Fruit fly (Drosophila melanogaster): ENCODE data around the gene CG8774.

The CG8774 gene

dm6 chr3R:13298114-13298818 lies at the start of gene CG8774:
TSS of gene CG8774 (plus strand) at chr3R:13298768.
- TF ChIP-seq Hr83 (GFP tag; optimal IDR thresholded peaks at IDR 0.05; ENCODE audit: poor library complexity, severe bottlenecking) (no peak), CrebA (GFP tag; optimal IDR thresholded peaks at IDR 0.05; ENCODE audit: borderline replicate concordance) (no peak), CG9705 (GFP tag; optimal IDR thresholded peaks at IDR 0.05) (no peak), tai (GFP tag; optimal IDR thresholded peaks at IDR 0.05) (no peak), Mio (GFP tag; optimal IDR thresholded peaks at IDR 0.05) (no peak), h (GFP tag; optimal IDR thresholded peaks at IDR 0.05) (no peak), Dfd (GFP tag; optimal IDR thresholded peaks at IDR 0.05) (no peak), brk (GFP tag; optimal IDR thresholded peaks at IDR 0.05) (no peak), pan (optimal IDR thresholded peaks at IDR 0.05) (no peak), dsf (GFP tag; optimal IDR thresholded peaks at IDR 0.05; ENCODE audit: borderline replicate concordance) (no peak), psq (GFP tag; optimal IDR thresholded peaks at IDR 0.05) (no peak), jim (GFP tag; optimal IDR thresholded peaks at IDR 0.05) (no peak), GATAd (GFP tag; optimal IDR thresholded peaks at IDR 0.05) (no peak), lola (GFP tag; optimal IDR thresholded peaks at IDR 0.05) (no peak)

- no peak for TF ChIP-seq jim (GFP tag; optimal IDR thresholded peaks at IDR 0.05)
- no peak for TF ChIP-seq Myc (optimal IDR thresholded peaks at IDR 0.05)
- no peak for TF ChIP-seq CG32264 (GFP tag; optimal IDR thresholded peaks at IDR 0.05)
- TF ChIP-seq brk (GFP tag; optimal IDR thresholded peaks at IDR 0.05), result no peak
- TF ChIP-seq rgr (GFP tag; optimal IDR thresholded peaks at IDR 0.05), result no peak
- no peak for TF ChIP-seq Hnf4 (GFP tag; optimal IDR thresholded peaks at IDR 0.05)
- TF ChIP-seq CG9705 (GFP tag; optimal IDR thresholded peaks at IDR 0.05), result no peak
- TF ChIP-seq CrebA (GFP tag; optimal IDR thresholded peaks at IDR 0.05; ENCODE audit: borderline replicate concordance), result no peak
- no peak for TF ChIP-seq Hr83 (GFP tag; optimal IDR thresholded peaks at IDR 0.05; ENCODE audit: poor library complexity, severe bottlenecking)
- TF ChIP-seq woc (GFP tag; optimal IDR thresholded peaks at IDR 0.05), result no peak
- no peak for TF ChIP-seq Abd-B (GFP tag; optimal IDR thresholded peaks at IDR 0.05)
- TF ChIP-seq usp (GFP tag; optimal IDR thresholded peaks at IDR 0.05), result no peak
- TF ChIP-seq GATAd (GFP tag; optimal IDR thresholded peaks at IDR 0.05), result no peak
- no peak for TF ChIP-seq Hr78 (GFP tag; optimal IDR thresholded peaks at IDR 0.05)
- no peak for TF ChIP-seq br (GFP tag; optimal IDR thresholded peaks at IDR 0.05)
- no peak for TF ChIP-seq Dif (GFP tag; optimal IDR thresholded peaks at IDR 0.05; ENCODE audit: partially characterized antibody)
- no peak for TF ChIP-seq Rel (GFP tag; optimal IDR thresholded peaks at IDR 0.05)
- TF ChIP-seq Rel (tag; optimal IDR thresholded peaks at IDR 0.05), result no peak
- no peak for TF ChIP-seq sage (GFP tag; optimal IDR thresholded peaks at IDR 0.05)
- no peak for TF ChIP-seq pan (optimal IDR thresholded peaks at IDR 0.05)
Observed at dm6 chr3R:13257110-13257509, 41.5 kb upstream of the CG8774 start.

dm6 chr3R:13258696-13259567 lies 39.6 kb upstream of the CG8774 start, which contains the start of gene Ace:
TSS of gene Ace (minus strand) at chr3R:13259517.
- TF ChIP-seq CG32264 (GFP tag; optimal IDR thresholded peaks at IDR 0.05), result no peak
- no peak for TF ChIP-seq usp (GFP tag; optimal IDR thresholded peaks at IDR 0.05)
- peak; percentile 78 for TF ChIP-seq Dif (GFP tag; optimal IDR thresholded peaks at IDR 0.05; ENCODE audit: partially characterized antibody)
- TF ChIP-seq woc (GFP tag; optimal IDR thresholded peaks at IDR 0.05), result no peak
- TF ChIP-seq sv (GFP tag; optimal IDR thresholded peaks at IDR 0.05), result no peak
- peak; percentile 43 to 46 for TF ChIP-seq dl (GFP tag; optimal IDR thresholded peaks at IDR 0.05; ENCODE audit: insufficient read depth in 1 of 2, partially characterized antibody in 2 of 2)
- TF ChIP-seq N (GFP tag; optimal IDR thresholded peaks at IDR 0.05), result peak; percentile 36

DNA sequence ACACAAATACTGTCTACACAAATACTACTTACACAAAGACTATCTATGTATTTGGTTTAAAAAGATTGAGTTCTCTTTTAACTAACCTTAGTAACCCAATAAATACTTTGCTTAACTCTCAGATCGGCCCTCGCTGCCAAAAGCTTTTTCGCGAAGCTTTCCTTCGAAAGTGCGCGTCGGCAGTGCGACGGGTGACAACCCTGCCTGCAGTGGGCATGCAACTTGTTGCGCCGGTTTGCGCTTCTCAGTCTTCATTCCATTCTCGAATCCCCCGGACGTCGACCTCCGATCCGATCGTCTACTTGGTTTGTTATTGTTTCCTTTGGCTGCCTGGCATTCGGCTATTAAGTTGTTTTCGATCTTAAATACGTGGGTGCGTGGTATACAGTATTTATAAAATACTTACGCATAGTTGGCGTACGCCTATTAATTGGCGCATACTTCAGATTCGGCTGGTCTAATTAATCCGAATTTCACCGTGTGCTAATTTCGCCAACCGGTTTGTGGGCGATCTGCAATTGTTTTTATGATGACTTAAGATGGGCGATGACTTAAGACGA lies 38.4 kb upstream of the CG8774 start, which contains the start of gene CG11686:
TSS of gene CG11686 (plus strand) at position 243 of the 560 bp plus-strand sequence.
- peak; percentile 53 for TF ChIP-seq rgr (GFP tag; optimal IDR thresholded peaks at IDR 0.05)
- TF ChIP-seq pan (optimal IDR thresholded peaks at IDR 0.05), result no peak
- TF ChIP-seq foxo (GFP tag; optimal IDR thresholded peaks at IDR 0.05), result peak in 1 of 2 experiments; percentile 14
- TF ChIP-seq HLH106 (tag; optimal IDR thresholded peaks at IDR 0.05), result peak; percentile 28
- peak; percentile 6 for TF ChIP-seq fru (GFP tag; optimal IDR thresholded peaks at IDR 0.05)
- TF ChIP-seq h (GFP tag; optimal IDR thresholded peaks at IDR 0.05), result peak; percentile 39
- TF ChIP-seq Hr83 (GFP tag; optimal IDR thresholded peaks at IDR 0.05; ENCODE audit: poor library complexity, severe bottlenecking), result peak; percentile 55
- no peak for TF ChIP-seq Mio (GFP tag; optimal IDR thresholded peaks at IDR 0.05)
- no peak for TF ChIP-seq Rel (GFP tag; optimal IDR thresholded peaks at IDR 0.05)
- TF ChIP-seq Rel (tag; optimal IDR thresholded peaks at IDR 0.05), result peak; percentile 58
- TF ChIP-seq jim (GFP tag; optimal IDR thresholded peaks at IDR 0.05), result no peak
- TF ChIP-seq Hr78 (GFP tag; optimal IDR thresholded peaks at IDR 0.05), result no peak
- no peak for TF ChIP-seq tai (GFP tag; optimal IDR thresholded peaks at IDR 0.05)
- TF ChIP-seq Dif (GFP tag; optimal IDR thresholded peaks at IDR 0.05; ENCODE audit: partially characterized antibody), result peak; percentile 65
- TF ChIP-seq woc (GFP tag; optimal IDR thresholded peaks at IDR 0.05), result peak; percentile 77
